Worm (Caenorhabditis elegans): ENCODE results near the gene F53F8.6.

Gene F53F8.6

ce11 chrV:20689481-20690039 is 14.5 kb upstream of the F53F8.6 start, which contains the start of gene F53F8.3:
Gene F53F8.3, minus strand, starts transcription at chrV:20689531.
- TF ChIP-seq zip-8 (tag; optimal IDR thresholded peaks at IDR 0.05) (no peak), blmp-1 (tag; optimal IDR thresholded peaks at IDR 0.05) (no peak), pha-4 (tag; optimal IDR thresholded peaks at IDR 0.05) (no peak), nhr-28 (tag; optimal IDR thresholded peaks at IDR 0.05) (no peak), flh-1 (GFP tag; optimal IDR thresholded peaks at IDR 0.05) (no peak), elt-3 (tag; optimal IDR thresholded peaks at IDR 0.05) (no peak), unc-120 (tag; optimal IDR thresholded peaks at IDR 0.05; ENCODE audit: poor library complexity, severe bottlenecking) (no peak), M03D4.4 (tag; optimal IDR thresholded peaks at IDR 0.05) (no peak), drap-1 (GFP tag; optimal IDR thresholded peaks at IDR 0.05) (no peak), bed-3 (GFP tag; optimal IDR thresholded peaks at IDR 0.05) (no peak), nhr-76 (tag; optimal IDR thresholded peaks at IDR 0.05) (no peak), ztf-11 (tag; optimal IDR thresholded peaks at IDR 0.05) (no peak), tbx-8 (GFP tag; optimal IDR thresholded peaks at IDR 0.05) (no peak), ceh-43 (GFP tag; optimal IDR thresholded peaks at IDR 0.05) (no peak), sem-2 (GFP tag; optimal IDR thresholded peaks at IDR 0.05) (no peak), nhr-12 (tag; optimal IDR thresholded peaks at IDR 0.05) (no peak), ham-2 (GFP tag; optimal IDR thresholded peaks at IDR 0.05) (no peak), nhr-2 (tag; optimal IDR thresholded peaks at IDR 0.05) (no peak)

DNA sequence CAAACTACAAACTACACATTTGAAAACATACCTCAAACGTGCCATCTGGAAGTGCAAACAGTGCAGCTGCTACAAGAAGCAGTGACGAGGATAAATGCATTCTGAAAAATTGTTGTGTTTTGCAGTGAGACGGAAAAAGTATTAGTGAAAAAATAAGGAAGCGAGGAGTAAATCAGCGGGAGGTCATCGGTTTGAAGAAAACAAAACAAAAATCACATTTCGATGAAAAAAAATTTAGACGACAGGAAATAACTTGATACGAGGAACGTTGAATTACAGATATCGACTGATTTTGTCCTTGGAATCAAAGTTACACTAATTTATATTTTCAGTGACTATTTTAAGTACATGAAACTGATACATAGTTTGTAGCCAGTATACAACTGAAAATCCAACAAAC is 12.4 kb upstream of the F53F8.6 start, which contains the start of gene F53F8.4:
F53F8.4 (minus strand) TSS at position 101 of the 400 bp plus-strand sequence.
- no peak for TF ChIP-seq unc-62 (GFP tag; optimal IDR thresholded peaks at IDR 0.05)
- no peak for TF ChIP-seq elt-3 (tag; optimal IDR thresholded peaks at IDR 0.05)
- TF ChIP-seq sem-2 (GFP tag; optimal IDR thresholded peaks at IDR 0.05) = no peak
- no peak for TF ChIP-seq unc-120 (tag; optimal IDR thresholded peaks at IDR 0.05; ENCODE audit: poor library complexity, severe bottlenecking)

DNA sequence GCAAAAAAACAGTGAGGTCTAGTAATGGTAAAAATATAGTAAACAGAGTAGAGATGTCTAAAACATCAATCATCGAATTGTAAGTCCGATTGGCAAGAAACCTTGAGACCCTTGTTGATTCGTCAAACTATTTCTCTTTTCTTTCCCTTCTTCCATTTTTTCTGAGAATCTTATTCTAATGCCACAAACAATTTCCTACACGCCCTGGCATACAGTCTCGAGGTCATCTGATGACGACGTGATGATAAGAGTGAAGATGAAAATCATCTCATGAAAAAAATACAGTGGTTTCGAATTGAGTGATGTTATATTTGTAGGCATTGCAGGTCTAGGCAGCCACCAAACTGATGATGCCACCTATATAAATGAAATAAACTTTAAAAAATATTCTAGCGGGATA is 11.1 kb upstream of the F53F8.6 start:
- TF ChIP-seq flh-1 (GFP tag; optimal IDR thresholded peaks at IDR 0.05) = no peak

DNA sequence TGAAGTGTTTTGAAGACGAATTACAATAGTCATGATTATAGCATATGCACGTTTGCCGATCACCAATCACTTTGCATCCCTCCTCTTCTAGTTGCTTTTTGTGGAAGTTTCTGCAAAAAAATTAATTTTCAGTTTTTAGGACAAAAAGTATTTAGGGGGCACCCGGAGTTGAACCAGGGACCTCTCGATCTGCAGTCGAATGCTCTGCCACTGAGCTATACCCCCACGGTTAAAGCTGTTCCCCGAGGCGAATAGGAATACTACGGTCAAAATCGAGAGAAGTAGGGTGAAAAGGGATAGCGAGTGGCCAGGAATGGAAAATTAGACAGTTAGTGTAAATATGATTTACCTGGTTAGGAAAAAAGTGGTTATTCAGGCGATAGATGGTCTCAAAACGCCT is 10.1 kb upstream of the F53F8.6 start:
- TF ChIP-seq ceh-83 (GFP tag; optimal IDR thresholded peaks at IDR 0.05) (peak; percentile 79), tbx-8 (GFP tag; optimal IDR thresholded peaks at IDR 0.05) (peak; percentile 49), M03D4.4 (tag; optimal IDR thresholded peaks at IDR 0.05) (peak; percentile 71), ham-2 (GFP tag; optimal IDR thresholded peaks at IDR 0.05) (peak; percentile 65), flh-1 (GFP tag; optimal IDR thresholded peaks at IDR 0.05) (peak; percentile 18), bed-3 (GFP tag; optimal IDR thresholded peaks at IDR 0.05) (peak; percentile 53), unc-120 (tag; optimal IDR thresholded peaks at IDR 0.05; ENCODE audit: poor library complexity, severe bottlenecking) (peak; percentile 47), drap-1 (GFP tag; optimal IDR thresholded peaks at IDR 0.05) (peak; percentile 94), ztf-11 (tag; optimal IDR thresholded peaks at IDR 0.05) (no peak), cnd-1 (tag; optimal IDR thresholded peaks at IDR 0.05) (peak; percentile 79), mab-5 (tag; optimal IDR thresholded peaks at IDR 0.05) (no peak), mep-1 (tag; optimal IDR thresholded peaks at IDR 0.05) (peak; percentile 45), mls-2 (tag; optimal IDR thresholded peaks at IDR 0.05) (peak; percentile 57), lin-32 (GFP tag; optimal IDR thresholded peaks at IDR 0.05) (peak; percentile 48), ceh-43 (GFP tag; optimal IDR thresholded peaks at IDR 0.05) (peak; percentile 49), nhr-76 (tag; optimal IDR thresholded peaks at IDR 0.05) (no peak), nhr-237 (tag; optimal IDR thresholded peaks at IDR 0.05) (no peak), sem-2 (GFP tag; optimal IDR thresholded peaks at IDR 0.05) (peak; percentile 45), elt-1 (tag; optimal IDR thresholded peaks at IDR 0.05; ENCODE audit: borderline replicate concordance, insufficient read depth) (no peak), sptf-1 (tag; optimal IDR thresholded peaks at IDR 0.05) (peak; percentile 87), pha-4 (tag; optimal IDR thresholded peaks at IDR 0.05) (no peak), hlh-1 (tag; optimal IDR thresholded peaks at IDR 0.05) (no peak), snpc-4 (tag; optimal IDR thresholded peaks at IDR 0.05) (no peak)

DNA sequence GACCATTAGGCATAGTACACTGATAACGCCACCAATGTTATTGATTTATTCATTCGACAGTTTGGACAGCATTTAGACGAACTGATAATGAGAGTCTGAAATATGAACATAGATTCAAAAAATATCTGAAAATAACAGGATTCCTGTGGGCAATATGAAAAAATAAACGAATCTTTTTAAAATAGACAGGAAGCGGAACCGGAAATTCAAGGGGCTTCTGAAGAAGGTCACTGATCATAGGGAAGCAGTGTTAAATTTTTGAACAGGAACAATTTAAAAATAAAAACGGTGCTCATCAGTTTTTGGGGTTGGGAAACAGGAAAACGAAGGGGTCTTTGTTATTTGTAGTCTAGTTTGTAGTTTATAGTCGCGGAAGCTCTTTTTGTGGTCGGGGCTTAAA is 5.8 kb upstream of the F53F8.6 start, which contains the start of gene F53F8.7:
F53F8.7 (minus strand) TSS at position 101 of the 400 bp plus-strand sequence.
- TF ChIP-seq unc-62 (GFP tag; optimal IDR thresholded peaks at IDR 0.05) = no peak
- TF ChIP-seq zip-8 (tag; optimal IDR thresholded peaks at IDR 0.05) = no peak
- TF ChIP-seq tbx-8 (GFP tag; optimal IDR thresholded peaks at IDR 0.05) = no peak
- no peak for TF ChIP-seq sptf-1 (tag; optimal IDR thresholded peaks at IDR 0.05)
- no peak for TF ChIP-seq bed-3 (GFP tag; optimal IDR thresholded peaks at IDR 0.05)
- no peak for TF ChIP-seq ceh-83 (GFP tag; optimal IDR thresholded peaks at IDR 0.05)
- TF ChIP-seq blmp-1 (tag; optimal IDR thresholded peaks at IDR 0.05) = no peak
- no peak for TF ChIP-seq ceh-39 (tag; optimal IDR thresholded peaks at IDR 0.05)
- TF ChIP-seq flh-1 (GFP tag; optimal IDR thresholded peaks at IDR 0.05) = no peak
- no peak for TF ChIP-seq nhr-28 (tag; optimal IDR thresholded peaks at IDR 0.05)
- TF ChIP-seq unc-39 (tag; optimal IDR thresholded peaks at IDR 0.05) = no peak
- no peak for TF ChIP-seq unc-120 (tag; optimal IDR thresholded peaks at IDR 0.05; ENCODE audit: poor library complexity, severe bottlenecking)
- TF ChIP-seq nhr-12 (tag; optimal IDR thresholded peaks at IDR 0.05) = no peak
- no peak for TF ChIP-seq ham-2 (GFP tag; optimal IDR thresholded peaks at IDR 0.05)
- TF ChIP-seq sem-2 (GFP tag; optimal IDR thresholded peaks at IDR 0.05) = no peak
- TF ChIP-seq elt-1 (tag; optimal IDR thresholded peaks at IDR 0.05; ENCODE audit: borderline replicate concordance, insufficient read depth) = no peak
- no peak for TF ChIP-seq mep-1 (tag; optimal IDR thresholded peaks at IDR 0.05)
- no peak for TF ChIP-seq ceh-43 (GFP tag; optimal IDR thresholded peaks at IDR 0.05)
- no peak for TF ChIP-seq pha-4 (tag; optimal IDR thresholded peaks at IDR 0.05)
- no peak for TF ChIP-seq lin-13 (tag; optimal IDR thresholded peaks at IDR 0.05)
